Worm (Caenorhabditis elegans): ENCODE measurements around the gene mut-7.
A peak's percentile ranks its signal among the peaks of the same experiment; 100 is the strongest.

Gene mut-7

ce11 chrIII:9509764-9510370 lies 32.3 kb downstream of the mut-7 start (continued):
- TF ChIP-seq ekl-4 (GFP tag; IDR thresholded peaks at IDR 0.05) (no peak), mcd-1 (GFP tag; IDR thresholded peaks at IDR 0.05) (0 out of 2 replicates have a peak, but pooled peaks have one; percentile 19), zim-3 (tag; optimal IDR thresholded peaks at IDR 0.05) (no peak), nfya-1 (tag; optimal IDR thresholded peaks at IDR 0.05; ENCODE audit: borderline replicate concordance, insufficient read depth) (no peak), hmg-1.2 (GFP tag; IDR thresholded peaks at IDR 0.05) (peak; percentile 11), atf-7 (tag; optimal IDR thresholded peaks at IDR 0.05) (peak; percentile 51), cebp-1 (GFP tag; IDR thresholded peaks at IDR 0.05) (no peak), cebp-1 (tag; optimal IDR thresholded peaks at IDR 0.05) (peak; percentile 45), ceh-79 (tag; optimal IDR thresholded peaks at IDR 0.05) (no peak), aptf-3 (GFP tag; IDR thresholded peaks at IDR 0.05) (no peak), nfya-2 (GFP tag; IDR thresholded peaks at IDR 0.05) (no peak), ceh-40 (GFP tag; IDR thresholded peaks at IDR 0.05) (0 out of 2 replicates have a peak, but pooled peaks have one; percentile 9), ztf-25 (GFP tag; IDR thresholded peaks at IDR 0.05) (no peak), dox-1 (GFP tag; IDR thresholded peaks at IDR 0.05) (no peak), B0035.1 (tag; optimal IDR thresholded peaks at IDR 0.05) (peak; percentile 48), mes-4 (tag; optimal IDR thresholded peaks at IDR 0.05) (no peak), ZK185.1 (tag; optimal IDR thresholded peaks at IDR 0.05; ENCODE audit: poor library complexity, severe bottlenecking) (peak; percentile 10), egrh-3 (GFP tag; IDR thresholded peaks at IDR 0.05) (no peak), rec-8 (tag; optimal IDR thresholded peaks at IDR 0.05) (peak in 1 of 2 experiments; percentile 3), unc-130 (GFP tag; optimal IDR thresholded peaks at IDR 0.05) (peak; percentile 3), mel-28 (tag; optimal IDR thresholded peaks at IDR 0.05; ENCODE audit: borderline replicate concordance) (no peak), sdz-38 (tag; optimal IDR thresholded peaks at IDR 0.05) (no peak), madf-8 (GFP tag; conservative IDR thresholded peaks at IDR 0.05) (no peak), egl-44 (GFP tag; IDR thresholded peaks at IDR 0.05) (no peak)

ce11 chrIII:9507799-9508198 lies 34.4 kb downstream of the mut-7 start, which contains the start of gene vha-14:
TSS of gene vha-14 (plus strand) at chrIII:9508100.
- TF ChIP-seq mcd-1 (GFP tag; IDR thresholded peaks at IDR 0.05): peak; percentile 38; the same call in 1 of the 2 replicates
- peak; percentile 39 for TF ChIP-seq attf-5 (GFP tag; optimal IDR thresholded peaks at IDR 0.05)
- TF ChIP-seq F23B12.7 (tag; optimal IDR thresholded peaks at IDR 0.05; ENCODE audit: insufficient read depth): peak; percentile 25
- peak; percentile 63 for TF ChIP-seq nhr-80 (tag; optimal IDR thresholded peaks at IDR 0.05)
- no peak for TF ChIP-seq atf-7 (tag; optimal IDR thresholded peaks at IDR 0.05)

- TF ChIP-seq ceh-58 (GFP tag; IDR thresholded peaks at IDR 0.05) (no peak), egrh-3 (GFP tag; IDR thresholded peaks at IDR 0.05) (no peak), chd-7 (tag; optimal IDR thresholded peaks at IDR 0.05) (no peak), ztf-18 (tag; optimal IDR thresholded peaks at IDR 0.05) (peak; percentile 22), hlh-26 (GFP tag; conservative IDR thresholded peaks at IDR 0.05) (no peak), B0261.1 (tag; optimal IDR thresholded peaks at IDR 0.05) (no peak), atf-7 (tag; optimal IDR thresholded peaks at IDR 0.05) (no peak), F57A8.1 (GFP tag; optimal IDR thresholded peaks at IDR 0.05) (no peak), D2030.7 (GFP tag; IDR thresholded peaks at IDR 0.05) (peak; percentile 89), tbp1 (GFP tag; optimal IDR thresholded peaks at IDR 0.05) (no peak), ceh-91 (GFP tag; IDR thresholded peaks at IDR 0.05) (peak; percentile 91), tlf-1 (GFP tag; optimal IDR thresholded peaks at IDR 0.05) (no peak), B0336.3 (GFP tag; IDR thresholded peaks at IDR 0.05) (no peak), B0035.1 (tag; optimal IDR thresholded peaks at IDR 0.05) (no peak), F37B4.10 (GFP tag; IDR thresholded peaks at IDR 0.05) (no peak), hlh-12 (tag; optimal IDR thresholded peaks at IDR 0.05) (no peak), lin-35 (GFP tag; optimal IDR thresholded peaks at IDR 0.05) (no peak), T26A5.8 (tag; optimal IDR thresholded peaks at IDR 0.05) (no peak), unc-62 (GFP tag; optimal IDR thresholded peaks at IDR 0.05) (no peak), F52B5.7 (tag; optimal IDR thresholded peaks at IDR 0.05) (no peak), zfh-2 (GFP tag; conservative IDR thresholded peaks at IDR 0.05) (no peak), hmg-20 (GFP tag; IDR thresholded peaks at IDR 0.05) (no peak), madf-3 (GFP tag; IDR thresholded peaks at IDR 0.05) (no peak)
These were observed 37.8 kb downstream of the mut-7 start for ce11 chrIII:9504347-9504746.
